Fruit fly (Drosophila melanogaster) whole organism, prepupa: ENCODE measurements around the gene CSN5.

Experiments
- CG1621 ChIP-seq: fragments of 200-800 bp; sonication (Bioruptor generic); optimal IDR thresholded peaks from 3 replicates; lab custom pipeline; 2018; ENCODE audit warnings: missing biosample characterization, mild to moderate bottlenecking, missing genetic modification characterization
- CG3032 ChIP-seq: fragments of 200-800 bp; optimal IDR thresholded peaks from 2 replicates; lab custom pipeline; 2019; ENCODE audit warnings: missing biosample characterization, mild to moderate bottlenecking, missing genetic modification characterization, moderate library complexity
- CG6163 ChIP-seq: fragments of 200-800 bp; sonication (Bioruptor generic); IDR thresholded peaks from 3 replicates; pipeline ENCODE4 v1.3.6; 2022; ENCODE audit warnings: missing biosample characterization, missing genetic modification characterization
- CG6276 ChIP-seq: fragments of 200-800 bp; sonication (Bioruptor generic); optimal IDR thresholded peaks from 2 replicates; lab custom pipeline; 2017; ENCODE audit warnings: missing biosample characterization, mild to moderate bottlenecking, missing genetic modification characterization
- Hr39 ChIP-seq: fragments of 200-800 bp; sonication (Bioruptor generic); optimal IDR thresholded peaks from 2 replicates; lab custom pipeline; 2016; ENCODE audit warnings: missing biosample characterization, missing genetic modification characterization
- Lpt ChIP-seq: fragments of 200-800 bp; sonication (Bioruptor generic); optimal IDR thresholded peaks from 3 replicates; lab custom pipeline; 2016; ENCODE audit warnings: missing biosample characterization, missing genetic modification characterization
- fkh ChIP-seq: fragments of 200-800 bp; sonication (Bioruptor generic); optimal IDR thresholded peaks from 3 replicates; lab custom pipeline; 2017; ENCODE audit warnings: missing biosample characterization, mild to moderate bottlenecking, missing genetic modification characterization, moderate library complexity
- spab ChIP-seq: fragments of 200-800 bp; sonication (Bioruptor generic); optimal IDR thresholded peaks from 2 replicates; lab custom pipeline; 2017; ENCODE audit warnings: missing biosample characterization, mild to moderate bottlenecking, missing genetic modification characterization, missing genetic modification reagents
- svp ChIP-seq: fragments of 200-800 bp; sonication (Bioruptor generic); peaks from one replicate; lab custom pipeline; 2016; ENCODE audit warnings: missing biosample characterization, missing genetic modification characterization

DNA sequence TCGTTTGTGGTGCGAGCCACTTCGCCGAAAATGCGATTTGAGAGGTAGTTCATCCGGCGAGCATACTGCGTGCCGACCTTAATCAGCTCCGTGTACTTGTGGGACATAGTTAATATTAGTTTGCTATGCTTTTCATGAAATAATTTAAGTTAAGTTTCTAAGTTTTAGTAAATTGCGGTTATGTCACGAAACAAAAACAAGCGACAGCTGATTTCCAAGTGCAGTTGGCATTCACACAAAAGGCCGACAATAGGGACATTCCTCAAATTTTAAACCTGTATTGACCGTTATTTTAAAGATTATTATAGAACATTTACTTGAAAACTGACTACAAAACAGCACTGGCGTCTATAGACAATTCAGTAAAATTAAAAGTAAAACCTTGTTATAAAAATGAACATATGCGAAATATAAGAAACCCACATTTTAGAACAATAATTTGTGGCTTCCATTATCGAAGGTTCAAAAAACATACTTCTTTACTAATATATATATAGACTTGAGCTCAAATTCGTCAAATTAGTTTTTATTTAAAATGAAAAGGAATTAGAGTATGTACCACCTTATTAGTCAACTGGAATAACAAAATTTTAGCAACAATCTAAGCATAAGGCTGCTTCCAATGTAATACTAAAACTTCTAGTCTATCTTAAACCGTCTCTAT lies 33.4 kb upstream of the CSN5 start, which contains the start of gene mRpS33:
- TF ChIP-seq Lpt (GFP tag; lab: Kevin White, UChicago) (no peak), CG3032 (tag; lab: Kevin White, UChicago) (no peak), CG1621 (no peak), svp (GFP tag; lab: Kevin White, UChicago) (no peak), CG6276 (GFP tag; lab: Kevin White, UChicago) (no peak), spab (GFP tag; lab: Kevin White, UChicago) (no peak), CG6163 (GFP tag; lab: Robert Waterston, UW) (no peak), Hr39 (no peak), fkh (no peak)
